Fruit fly (Drosophila melanogaster): ENCODE measurements around the gene Pdha.

Gene Pdha

DNA sequence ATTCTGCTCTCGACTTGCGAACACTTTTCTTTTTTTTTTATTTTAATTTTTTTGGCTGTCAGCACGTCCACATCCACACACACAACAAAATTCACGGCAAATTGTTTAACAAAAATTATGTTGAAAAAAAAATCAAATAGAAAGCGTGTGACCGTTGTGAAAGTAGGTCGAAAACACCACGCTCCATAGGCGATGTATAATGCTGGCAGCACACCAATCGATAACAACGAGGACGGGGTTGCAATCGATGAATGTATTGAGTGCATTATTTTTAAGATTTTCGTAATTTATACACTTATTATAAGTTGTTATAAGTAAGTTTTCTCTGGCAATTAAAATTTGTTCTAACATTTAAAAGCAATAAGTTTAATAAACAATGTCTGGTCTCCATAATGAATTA lies 15.4 kb upstream of the Pdha start, which contains the start of gene Pp2C1 (continued):
- TF ChIP-seq CG13424 (tag; optimal IDR thresholded peaks at IDR 0.05) (no peak), CG10959 (GFP tag; IDR thresholded peaks at IDR 0.05) (no peak), CG30020 (tag; optimal IDR thresholded peaks at IDR 0.05) (no peak), CG10543 (GFP tag; optimal IDR thresholded peaks at IDR 0.05) (no peak), Dad (GFP tag; optimal IDR thresholded peaks at IDR 0.05) (no peak), onecut (GFP tag; IDR thresholded peaks at IDR 0.05) (no peak), dysf (GFP tag; IDR thresholded peaks at IDR 0.05) (no peak), CG9932 (GFP tag; IDR thresholded peaks at IDR 0.05) (peak; percentile 52; the same call in 1 of the 2 replicates), Six4 (GFP tag; optimal IDR thresholded peaks at IDR 0.05) (no peak), gfzf (GFP tag; optimal IDR thresholded peaks at IDR 0.05) (peak; percentile 77), CG14667 (GFP tag; IDR thresholded peaks at IDR 0.05) (no peak), CG11247 (GFP tag; IDR thresholded peaks at IDR 0.05) (no peak), CG4707 (GFP tag; optimal IDR thresholded peaks at IDR 0.05) (no peak), trh (GFP tag; optimal IDR thresholded peaks at IDR 0.05) (no peak), lbe (GFP tag; optimal IDR thresholded peaks at IDR 0.05) (no peak), CTCF (GFP tag; optimal IDR thresholded peaks at IDR 0.05) (no peak), Ets65A (GFP tag) (no peak), eve (GFP tag; optimal IDR thresholded peaks at IDR 0.05) (no peak), Usf (GFP tag; optimal IDR thresholded peaks at IDR 0.05) (no peak), ap (GFP tag; IDR thresholded peaks at IDR 0.05) (no peak), CG7357 (GFP tag; IDR thresholded peaks at IDR 0.05) (no peak), CG11456 (GFP tag; IDR thresholded peaks at IDR 0.05) (no peak), CG4617 (GFP tag; optimal IDR thresholded peaks at IDR 0.05; ENCODE audit: borderline replicate concordance) (peak; percentile 21), CG9437 (GFP tag; optimal IDR thresholded peaks at IDR 0.05) (no peak), CG1602 (GFP tag; optimal IDR thresholded peaks at IDR 0.05) (no peak), Fer3 (tag; optimal IDR thresholded peaks at IDR 0.05) (no peak), Dbx (GFP tag; IDR thresholded peaks at IDR 0.05) (no peak), CG2120 (GFP tag; optimal IDR thresholded peaks at IDR 0.05) (peak; percentile 7), gsb (GFP tag; IDR thresholded peaks at IDR 0.05) (no peak), repo (GFP tag; optimal IDR thresholded peaks at IDR 0.05) (no peak), Mad (GFP tag; optimal IDR thresholded peaks at IDR 0.05) (no peak), CG7839 (tag; optimal IDR thresholded peaks at IDR 0.05) (no peak), CG16813 (GFP tag; IDR thresholded peaks at IDR 0.05; ENCODE audit: partially characterized antibody) (peak; percentile 80), CG11723 (GFP tag; optimal IDR thresholded peaks at IDR 0.05) (no peak), Fer2 (tag; optimal IDR thresholded peaks at IDR 0.05) (no peak), CG12071 (GFP tag; optimal IDR thresholded peaks at IDR 0.05) (no peak), Rfx (GFP tag; IDR thresholded peaks at IDR 0.05) (no peak), CG3847 (GFP tag; IDR thresholded peaks at IDR 0.05) (no peak), ac (GFP tag; optimal IDR thresholded peaks at IDR 0.05) (no peak), Doc3 (GFP tag; IDR thresholded peaks at IDR 0.05; ENCODE audit: partially characterized antibody) (peak; percentile 60; the same call in 2 of the 3 replicates), salm (tag; optimal IDR thresholded peaks at IDR 0.05) (no peak), zf30C (GFP tag; optimal IDR thresholded peaks at IDR 0.05) (no peak), mirr (GFP tag; optimal IDR thresholded peaks at IDR 0.05) (no peak), CG10462 (GFP tag; optimal IDR thresholded peaks at IDR 0.05) (no peak), CG11696 (GFP tag; IDR thresholded peaks at IDR 0.05) (no peak), HLH54F (GFP tag; optimal IDR thresholded peaks at IDR 0.05) (no peak), trem (tag; optimal IDR thresholded peaks at IDR 0.05) (peak; percentile 35), Deaf1 (tag; optimal IDR thresholded peaks at IDR 0.05) (peak; percentile 5), Mes4 (GFP tag; optimal IDR thresholded peaks at IDR 0.05) (no peak), Med (GFP tag) (peak; percentile 65), CG13624 (GFP tag; optimal IDR thresholded peaks at IDR 0.05) (no peak), sima (GFP tag; optimal IDR thresholded peaks at IDR 0.05) (no peak), Hey (tag; optimal IDR thresholded peaks at IDR 0.05) (no peak), CG6854 (GFP tag; optimal IDR thresholded peaks at IDR 0.05) (no peak)
